Worm (Caenorhabditis elegans) whole organism, late embryonic: ENCODE data around the gene F44B9.9.

Source experiments
- ama-1 ChIP-seq: fragments of 150-350 bp; optimal IDR thresholded peaks from 2 replicates; lab custom pipeline; 2014
- ceh-6 ChIP-seq: fragments of 200-800 bp; sonication (Bioruptor generic); optimal IDR thresholded peaks from 2 replicates; lab custom pipeline; 2018; ENCODE audit warnings: mild to moderate bottlenecking, missing genetic modification characterization, missing compliant biosample characterization
- dmd-4 ChIP-seq: sonication (generic microtip); optimal IDR thresholded peaks from 2 replicates; lab custom pipeline; 2016; ENCODE audit warnings: borderline replicate concordance, missing genetic modification characterization, missing compliant biosample characterization
- hlh-8 ChIP-seq: sonication (generic microtip); optimal IDR thresholded peaks from 2 replicates; lab custom pipeline; 2016; ENCODE audit warnings: missing genotype, missing genetic modification characterization, missing compliant biosample characterization
- nfya-1 ChIP-seq: sonication (generic microtip); optimal IDR thresholded peaks from 2 replicates; lab custom pipeline; 2017; ENCODE audit warnings: missing genetic modification characterization, mild to moderate bottlenecking, missing compliant biosample characterization, antibody characterized with exemption, moderate library complexity
- pha-2 ChIP-seq: sonication (generic microtip); optimal IDR thresholded peaks from 2 replicates; lab custom pipeline; 2017; ENCODE audit warnings: mild to moderate bottlenecking, missing genetic modification characterization, missing compliant biosample characterization
- sox-4 ChIP-seq: sonication (generic microtip); optimal IDR thresholded peaks from 2 replicates; lab custom pipeline; 2017; ENCODE audit warnings: mild to moderate bottlenecking, missing genetic modification characterization, inconsistent platforms, missing compliant biosample characterization
- tbx-2 ChIP-seq: sonication (generic microtip); optimal IDR thresholded peaks from 2 replicates; lab custom pipeline; 2016; ENCODE audit warnings: missing genetic modification characterization, missing compliant biosample characterization
- zip-5 ChIP-seq: sonication (generic microtip); optimal IDR thresholded peaks from 2 replicates; lab custom pipeline; 2016; ENCODE audit warnings: missing genetic modification characterization, missing compliant biosample characterization

DNA sequence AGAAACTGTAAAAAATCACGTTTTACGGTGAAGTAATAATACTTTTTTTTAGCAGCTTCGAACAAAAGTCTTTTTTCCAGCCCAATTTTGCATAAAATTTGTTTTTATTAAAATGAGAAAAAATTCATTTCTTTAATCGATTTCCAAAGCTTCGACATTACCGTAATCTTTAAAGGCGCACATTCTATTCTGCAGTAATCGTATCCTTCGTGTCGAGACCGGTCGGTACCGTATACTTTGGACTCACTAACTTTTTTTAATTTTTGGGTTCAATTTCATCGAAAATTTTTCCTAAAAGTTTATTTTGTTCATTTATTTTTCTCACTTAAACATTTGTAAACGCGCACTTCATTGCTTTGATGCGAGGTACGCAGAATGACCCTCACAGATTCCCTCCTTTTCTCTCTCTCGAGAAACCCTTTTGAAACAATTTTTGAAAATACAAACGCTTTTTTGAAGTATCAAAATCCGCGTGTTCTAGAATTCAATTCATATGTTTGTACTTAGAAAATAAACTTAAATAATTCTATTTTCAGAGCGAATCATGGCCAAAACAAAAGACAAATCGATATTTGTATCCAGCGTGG, 44.2 kb downstream of the F44B9.9 start, which contains the start of gene hrpk-2:
- no peak for TF ChIP-seq nfya-1
- no peak for TF ChIP-seq zip-5
- TF ChIP-seq tbx-2 (tag; lab: Kevin White, UChicago) = no peak
- TF ChIP-seq pha-2 (tag; lab: Kevin White, UChicago) = no peak
- no peak for TF ChIP-seq sox-4 (tag; lab: Kevin White, UChicago)
- TF ChIP-seq ceh-6 (GFP tag; lab: Kevin White, UChicago) = no peak
- no peak for TF ChIP-seq ama-1
- TF ChIP-seq dmd-4 (tag; lab: Kevin White, UChicago) = no peak
- no peak for TF ChIP-seq hlh-8 (tag; lab: Kevin White, UChicago)
